Fruit fly (Drosophila melanogaster) whole organism, embryonic: ENCODE data around the gene CG3339.

Experiments
- Adf1 ChIP-seq: fragments of 200-800 bp; sonication (Bioruptor generic); IDR thresholded peaks from 2 replicates; pipeline ENCODE4 v1.3.6; 2022; ENCODE audit warnings: missing biosample characterization, missing genetic modification characterization
- Aef1 ChIP-seq: fragments of 200-800 bp; sonication (Bioruptor generic); IDR thresholded peaks from 3 replicates; pipeline ENCODE4 v1.3.6; 2022; ENCODE audit warnings: missing biosample characterization, missing genetic modification characterization
- Asciz ChIP-seq: fragments of 200-800 bp; sonication (Bioruptor generic); optimal IDR thresholded peaks from 2 replicates; lab custom pipeline; 2017; ENCODE audit warnings: missing biosample characterization, mild to moderate bottlenecking, missing genetic modification characterization, missing genetic modification reagents
- Atf6 ChIP-seq: fragments of 200-800 bp; sonication (Bioruptor generic); IDR thresholded peaks from 2 replicates; pipeline ENCODE4 v1.3.6; 2022; ENCODE audit warnings: missing biosample characterization, missing genetic modification characterization
- BEAF-32 ChIP-seq: fragments of 200-800 bp; sonication (Bioruptor generic); optimal IDR thresholded peaks from 3 replicates; lab custom pipeline; 2017; ENCODE audit warnings: missing biosample characterization, missing genetic modification characterization, mild to moderate bottlenecking, moderate library complexity, missing genetic modification reagents
- CG10209 ChIP-seq: fragments of 200-800 bp; sonication (Bioruptor generic); optimal IDR thresholded peaks from 3 replicates; lab custom pipeline; 2017; ENCODE audit warnings: missing biosample characterization, mild to moderate bottlenecking, missing genetic modification characterization, missing genetic modification reagents
- CG10565 ChIP-seq: fragments of 200-800 bp; sonication (Bioruptor generic); optimal IDR thresholded peaks from 3 replicates; lab custom pipeline; 2016; ENCODE audit warnings: missing biosample characterization, mild to moderate bottlenecking, missing genetic modification characterization
- CG10979 ChIP-seq: fragments of 200-800 bp; sonication (Bioruptor generic); optimal IDR thresholded peaks from 2 replicates; lab custom pipeline; 2018; ENCODE audit warnings: missing biosample characterization, mild to moderate bottlenecking, missing genetic modification characterization, moderate library complexity
- CG12071 ChIP-seq: fragments of 200-800 bp; sonication (Bioruptor generic); optimal IDR thresholded peaks from 3 replicates; lab custom pipeline; 2018; ENCODE audit warnings: missing biosample characterization, mild to moderate bottlenecking, missing genetic modification characterization
- CG13624 ChIP-seq: fragments of 200-800 bp; sonication (Bioruptor generic); optimal IDR thresholded peaks from 2 replicates; lab custom pipeline; 2016; ENCODE audit warnings: missing biosample characterization, missing genetic modification characterization
- CG13894 ChIP-seq: fragments of 200-800 bp; sonication (Bioruptor generic); optimal IDR thresholded peaks from 3 replicates; lab custom pipeline; 2018; ENCODE audit warnings: missing biosample characterization, mild to moderate bottlenecking, missing genetic modification characterization, moderate library complexity
- CG14667 ChIP-seq: fragments of 200-800 bp; sonication (Bioruptor generic); IDR thresholded peaks from 2 replicates; pipeline ENCODE4 v1.3.6; 2022; ENCODE audit warnings: missing biosample characterization, missing genetic modification characterization
- CG17186 ChIP-seq: fragments of 200-800 bp; sonication (Bioruptor generic); optimal IDR thresholded peaks from 3 replicates; lab custom pipeline; 2017; ENCODE audit warnings: missing biosample characterization, missing genetic modification reagents, missing genetic modification characterization
- CG34376 ChIP-seq: fragments of 200-800 bp; sonication (Bioruptor generic); optimal IDR thresholded peaks from 2 replicates; lab custom pipeline; 2018; ENCODE audit warnings: missing biosample characterization, mild to moderate bottlenecking, missing genetic modification characterization
- CG4617 ChIP-seq: fragments of 200-800 bp; sonication (Bioruptor generic); optimal IDR thresholded peaks from 3 replicates; lab custom pipeline; 2016; ENCODE audit warnings: missing biosample characterization, missing genetic modification characterization, borderline replicate concordance
- CG6791 ChIP-seq: fragments of 200-800 bp; sonication (Bioruptor generic); IDR thresholded peaks from 3 replicates; pipeline ENCODE4 v1.3.6; 2022; ENCODE audit warnings: missing biosample characterization, missing genetic modification characterization; ENCODE audit not compliant: partially characterized antibody
- CG9932 ChIP-seq: fragments of 200-800 bp; sonication (Bioruptor generic); IDR thresholded peaks from 2 replicates; pipeline ENCODE4 v1.3.6; 2022; ENCODE audit warnings: missing biosample characterization, missing genetic modification characterization
- CoRest ChIP-seq: fragments of 200-800 bp; sonication (Bioruptor generic); optimal IDR thresholded peaks from 3 replicates; lab custom pipeline; 2018; ENCODE audit warnings: missing biosample characterization, mild to moderate bottlenecking, missing genetic modification characterization, moderate library complexity
- D19B ChIP-seq: fragments of 200-800 bp; sonication (Bioruptor generic); optimal IDR thresholded peaks from 2 replicates; lab custom pipeline; 2017; ENCODE audit warnings: missing biosample characterization, mild to moderate bottlenecking, missing genetic modification characterization
- Dll ChIP-seq: fragments of 200-800 bp; sonication (Bioruptor generic); IDR thresholded peaks from 4 replicates; pipeline ENCODE4 v1.3.6; 2022; ENCODE audit warnings: missing biosample characterization, missing genetic modification characterization; ENCODE audit not compliant: partially characterized antibody
- E2f2 ChIP-seq: fragments of 200-800 bp; sonication (Bioruptor generic); IDR thresholded peaks from 2 replicates; pipeline ENCODE4 v1.3.6; 2022; ENCODE audit warnings: missing biosample characterization, missing genetic modification characterization
- Ets97D ChIP-seq: fragments of 200-800 bp; sonication (Bioruptor generic); optimal IDR thresholded peaks from 3 replicates; lab custom pipeline; 2016; ENCODE audit warnings: missing biosample characterization, missing genetic modification characterization
- Hsf ChIP-seq: fragments of 200-800 bp; sonication (Bioruptor generic); optimal IDR thresholded peaks from 3 replicates; lab custom pipeline; 2016; ENCODE audit warnings: missing biosample characterization, missing genetic modification characterization
- NfI ChIP-seq: fragments of 200-800 bp; sonication (Bioruptor generic); optimal IDR thresholded peaks from 3 replicates; lab custom pipeline; 2018; ENCODE audit warnings: missing biosample characterization, mild to moderate bottlenecking, missing genetic modification characterization, moderate library complexity
- Sin3A ChIP-seq: fragments of >200 bp; optimal IDR thresholded peaks from 2 replicates; lab custom pipeline; 2018
- Trl ChIP-seq, 3 experiments: fragments of >200 bp in 2 of 3; fragments of 200-800 bp in 1 of 3; sonication (Bioruptor generic) in 1 of 3; optimal IDR thresholded peaks; 2 replicates in 1 of 3; 3 replicates in 2 of 3; lab custom pipeline; 2016 to 2017; ENCODE audit warnings: missing biosample characterization in 1 of 3, missing genetic modification characterization in 1 of 3
- YL-1 ChIP-seq: fragments of 200-800 bp; sonication (Bioruptor generic); optimal IDR thresholded peaks from 3 replicates; lab custom pipeline; 2017; ENCODE audit warnings: missing biosample characterization, mild to moderate bottlenecking, missing genetic modification characterization
- ab ChIP-seq: fragments of 200-800 bp; sonication (Bioruptor generic); optimal IDR thresholded peaks from 2 replicates; lab custom pipeline; 2016; ENCODE audit warnings: missing biosample characterization, missing genetic modification characterization
- bsh ChIP-seq, 2 experiments: fragments of 200-800 bp; sonication (Bioruptor generic); optimal IDR thresholded peaks; 2 replicates each; lab custom pipeline; 2017 to 2018; ENCODE audit warnings: mild to moderate bottlenecking in 2 of 2, missing biosample characterization in 2 of 2, missing genetic modification characterization in 2 of 2, moderate library complexity in 1 of 2
- chif ChIP-seq, 2 experiments: fragments of 200-800 bp; sonication (Bioruptor generic); optimal IDR thresholded peaks; 3 replicates each; lab custom pipeline; 2016; ENCODE audit warnings: missing biosample characterization in 2 of 2, missing genetic modification characterization in 2 of 2
- chm ChIP-seq: fragments of 200-800 bp; sonication (Bioruptor generic); IDR thresholded peaks from 2 replicates; pipeline ENCODE4 v1.3.6; 2022; ENCODE audit warnings: missing biosample characterization, missing genetic modification characterization
- chn ChIP-seq: fragments of 200-800 bp; sonication (Bioruptor generic); optimal IDR thresholded peaks from 2 replicates; lab custom pipeline; 2016; ENCODE audit warnings: missing biosample characterization, missing genetic modification characterization
- ci ChIP-seq: fragments of 200-800 bp; sonication (Bioruptor generic); IDR thresholded peaks from 3 replicates; pipeline ENCODE4 v1.3.6; 2022; ENCODE audit warnings: missing biosample characterization, missing genetic modification characterization
- crp ChIP-seq, 2 experiments: fragments of 200-800 bp; sonication (Bioruptor generic); optimal IDR thresholded peaks; 2 replicates in 1 of 2; 3 replicates in 1 of 2; lab custom pipeline; 2017; ENCODE audit warnings: missing biosample characterization in 2 of 2, missing genetic modification characterization in 2 of 2, mild to moderate bottlenecking in 1 of 2, moderate library complexity in 1 of 2
- danr ChIP-seq: fragments of 200-800 bp; sonication (Bioruptor generic); IDR thresholded peaks from 2 replicates; pipeline ENCODE4 v1.3.6; 2022; ENCODE audit warnings: missing biosample characterization, missing genetic modification characterization
- dmrt11E ChIP-seq: fragments of 200-800 bp; sonication (Bioruptor generic); optimal IDR thresholded peaks from 3 replicates; lab custom pipeline; 2018; ENCODE audit warnings: missing biosample characterization, mild to moderate bottlenecking, missing genetic modification characterization, moderate library complexity
- dpn ChIP-seq, 2 experiments: fragments of 200-800 bp; sonication (Bioruptor generic); optimal IDR thresholded peaks; 3 replicates each; lab custom pipeline; 2016; ENCODE audit warnings: missing biosample characterization in 2 of 2, missing genetic modification characterization in 2 of 2
- ewg ChIP-seq: fragments of 200-800 bp; sonication (Bioruptor generic); optimal IDR thresholded peaks from 3 replicates; lab custom pipeline; 2017; ENCODE audit warnings: mild to moderate bottlenecking, missing biosample characterization, missing genetic modification reagents, missing genetic modification characterization
- gro ChIP-seq: fragments of 200-800 bp; sonication (Bioruptor generic); optimal IDR thresholded peaks from 2 replicates; lab custom pipeline; 2016; ENCODE audit warnings: missing biosample characterization, missing genetic modification characterization
- gsb ChIP-seq: fragments of 200-800 bp; sonication (Bioruptor generic); IDR thresholded peaks from 2 replicates; pipeline ENCODE4 v1.3.6; 2022; ENCODE audit warnings: missing biosample characterization, missing genetic modification characterization
- her ChIP-seq: fragments of 200-800 bp; sonication (Bioruptor generic); optimal IDR thresholded peaks from 2 replicates; lab custom pipeline; 2016; ENCODE audit warnings: missing biosample characterization, missing genetic modification characterization
- jumu ChIP-seq: fragments of 200-800 bp; sonication (Bioruptor generic); optimal IDR thresholded peaks from 3 replicates; lab custom pipeline; 2016; ENCODE audit warnings: missing biosample characterization, missing genetic modification characterization
- knrl ChIP-seq: fragments of 200-800 bp; sonication (Bioruptor generic); IDR thresholded peaks from 3 replicates; pipeline ENCODE4 v1.3.6; 2022; ENCODE audit warnings: missing biosample characterization, missing genetic modification characterization; ENCODE audit not compliant: partially characterized antibody
- luna ChIP-seq: fragments of 200-800 bp; sonication (Bioruptor generic); optimal IDR thresholded peaks from 2 replicates; lab custom pipeline; 2016; ENCODE audit warnings: missing biosample characterization, missing genetic modification characterization
- pb ChIP-seq: fragments of 200-800 bp; sonication (Bioruptor generic); optimal IDR thresholded peaks from 3 replicates; lab custom pipeline; 2016; ENCODE audit warnings: missing biosample characterization, missing genetic modification characterization
- run ChIP-seq: fragments of 200-800 bp; sonication (Bioruptor generic); optimal IDR thresholded peaks from 3 replicates; lab custom pipeline; 2018; ENCODE audit warnings: missing biosample characterization, mild to moderate bottlenecking, missing genetic modification characterization
- sens ChIP-seq: fragments of 200-800 bp; sonication (Bioruptor generic); peaks from one replicate; lab custom pipeline; 2016; ENCODE audit warnings: missing biosample characterization, missing genetic modification characterization
- ttk ChIP-seq: fragments of 200-800 bp; sonication (Bioruptor generic); IDR thresholded peaks from 2 replicates; pipeline ENCODE4 v2.1.2; 2022; ENCODE audit warnings: missing biosample characterization, missing genetic modification characterization
- zen ChIP-seq: fragments of 200-800 bp; sonication (Bioruptor generic); optimal IDR thresholded peaks from 3 replicates; lab custom pipeline; 2018; ENCODE audit warnings: missing biosample characterization, mild to moderate bottlenecking, missing genetic modification characterization, moderate library complexity

CG3339 gene

DNA sequence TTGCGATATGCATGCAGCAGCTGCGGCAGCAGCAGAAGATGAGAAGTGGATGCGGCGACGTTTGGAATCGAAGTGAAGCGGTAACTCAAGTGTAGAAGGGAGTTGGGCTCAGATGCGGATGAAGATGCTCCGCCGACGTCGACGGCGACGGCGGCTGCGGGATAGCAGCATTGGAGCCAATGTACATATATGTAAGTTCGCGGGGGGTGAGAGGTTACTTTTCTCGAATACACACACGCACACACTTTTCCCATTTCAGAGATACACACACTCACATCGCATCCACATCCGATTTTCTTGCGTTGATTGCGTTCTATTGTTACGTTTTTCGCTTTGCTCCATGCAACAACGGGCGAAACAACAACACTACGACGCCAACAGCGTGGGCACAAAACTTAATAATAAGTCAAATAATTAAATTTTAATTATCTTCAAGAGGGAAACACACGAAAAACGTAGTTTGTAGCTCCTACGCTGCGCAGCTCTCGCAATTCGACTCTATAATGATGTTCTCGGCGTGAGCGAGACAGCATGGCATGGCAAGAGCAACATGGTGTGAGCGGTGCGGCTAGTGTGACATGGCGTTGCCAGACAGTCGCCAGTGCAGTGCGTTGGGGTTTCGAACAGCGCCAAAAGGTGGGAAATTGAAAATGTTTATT, 77.3 kb downstream of the CG3339 start, which contains the start of gene CG18766 (continued):
- peak; percentile 54 for TF ChIP-seq CG9932 (GFP tag; lab: Robert Waterston, UW)
- peak; percentile 84 for TF ChIP-seq CG17186 (GFP tag; lab: Kevin White, UChicago)
- no peak for TF ChIP-seq chm (GFP tag; lab: Robert Waterston, UW)
- peak; percentile 89 for TF ChIP-seq CG4617 (GFP tag; lab: Kevin White, UChicago)
- no peak for TF ChIP-seq D19B
- TF ChIP-seq luna (GFP tag; lab: Kevin White, UChicago): peak; percentile 9
- TF ChIP-seq dmrt11E (tag; lab: Kevin White, UChicago): peak; percentile 7
- TF ChIP-seq pb: peak; percentile 56
- peak in 1 of 2 experiments; percentile 20 for TF ChIP-seq crp (GFP tag; optimal IDR thresholded peaks at IDR 0.05; lab: Kevin White, UChicago)
- TF ChIP-seq Dll (GFP tag; lab: Robert Waterston, UW): no peak
- peak; percentile 9 for TF ChIP-seq NfI
- peak; percentile 94 for TF ChIP-seq YL-1 (GFP tag; lab: Kevin White, UChicago)
- TF ChIP-seq Asciz (GFP tag; lab: Kevin White, UChicago): no peak
- TF ChIP-seq ttk (GFP tag; lab: Robert Waterston, UW): no peak
- peak; percentile 20 for TF ChIP-seq her (GFP tag; lab: Kevin White, UChicago)
- peak; percentile 15 for TF ChIP-seq jumu (GFP tag; lab: Kevin White, UChicago)
- no peak for TF ChIP-seq CG10565 (GFP tag; lab: Kevin White, UChicago)
- no peak for TF ChIP-seq chif (GFP tag; optimal IDR thresholded peaks at IDR 0.05; lab: Kevin White, UChicago)
- peak; percentile 5 for TF ChIP-seq CG10979 (tag; lab: Kevin White, UChicago)
- peak; percentile 60 for TF ChIP-seq chn (GFP tag; lab: Kevin White, UChicago)
- TF ChIP-seq bsh (GFP tag; optimal IDR thresholded peaks at IDR 0.05; lab: Kevin White, UChicago): no peak
- TF ChIP-seq Hsf: peak; percentile 27
- peak; percentile 10 for TF ChIP-seq CG34376 (GFP tag; lab: Kevin White, UChicago)
- TF ChIP-seq gsb: no peak
- TF ChIP-seq ab (GFP tag; lab: Kevin White, UChicago): peak; percentile 26
- TF ChIP-seq BEAF-32: peak; percentile 41
- peak; percentile 28; the same call in 1 of the 3 replicates for TF ChIP-seq CG6791 (GFP tag; lab: Robert Waterston, UW)
- TF ChIP-seq Sin3A: peak; percentile 51
- 0 out of 3 replicates have a peak, but pooled peaks have one; percentile 21 for TF ChIP-seq Aef1
- peak; percentile 57 for TF ChIP-seq sens (GFP tag; lab: Kevin White, UChicago)
- peak; percentile 92 for TF ChIP-seq E2f2
- peak; percentile 23 for TF ChIP-seq CoRest
- peak in 1 of 2 experiments; percentile 10 for TF ChIP-seq dpn (GFP tag; optimal IDR thresholded peaks at IDR 0.05; lab: Kevin White, UChicago)
- peak; percentile 66 for TF ChIP-seq Adf1 (GFP tag; lab: Robert Waterston, UW)
- TF ChIP-seq knrl (GFP tag; lab: Robert Waterston, UW): peak; percentile 24; the same call in 1 of the 3 replicates
- peak in 1 of 2 experiments; percentile 59 for TF ChIP-seq Trl (optimal IDR thresholded peaks at IDR 0.05; lab: Kevin White, UChicago)
- peak; percentile 50 for TF ChIP-seq Trl (GFP tag; optimal IDR thresholded peaks at IDR 0.05; lab: Kevin White, UChicago)
- TF ChIP-seq CG10209: no peak
- peak; percentile 71 for TF ChIP-seq CG13624 (GFP tag; lab: Kevin White, UChicago)
- peak; percentile 21 for TF ChIP-seq CG12071
- no peak for TF ChIP-seq ci (GFP tag; lab: Robert Waterston, UW)
- peak; percentile 94 for TF ChIP-seq ewg
- TF ChIP-seq CG14667 (GFP tag; lab: Robert Waterston, UW): no peak
- peak; percentile 56 for TF ChIP-seq gro (GFP tag; lab: Kevin White, UChicago)
- TF ChIP-seq CG13894 (tag; lab: Kevin White, UChicago): peak; percentile 22
- peak; percentile 55 for TF ChIP-seq zen (tag; lab: Kevin White, UChicago)
- peak; percentile 61 for TF ChIP-seq Ets97D (GFP tag; lab: Kevin White, UChicago)
- peak; percentile 27; the same call in 1 of the 2 replicates for TF ChIP-seq Atf6 (GFP tag; lab: Robert Waterston, UW)
- no peak for TF ChIP-seq run (tag; lab: Kevin White, UChicago)
- no peak for TF ChIP-seq danr
